Fruit fly (Drosophila melanogaster) whole organism, larva: ENCODE data around the gene CG11836.

Experiments
- noc ChIP-seq: fragments of 200-800 bp; sonication (Bioruptor generic); optimal IDR thresholded peaks from 3 replicates; lab custom pipeline; 2019; ENCODE audit warnings: missing biosample characterization, mild to moderate bottlenecking, missing genetic modification characterization, moderate library complexity

The CG11836 gene

DNA sequence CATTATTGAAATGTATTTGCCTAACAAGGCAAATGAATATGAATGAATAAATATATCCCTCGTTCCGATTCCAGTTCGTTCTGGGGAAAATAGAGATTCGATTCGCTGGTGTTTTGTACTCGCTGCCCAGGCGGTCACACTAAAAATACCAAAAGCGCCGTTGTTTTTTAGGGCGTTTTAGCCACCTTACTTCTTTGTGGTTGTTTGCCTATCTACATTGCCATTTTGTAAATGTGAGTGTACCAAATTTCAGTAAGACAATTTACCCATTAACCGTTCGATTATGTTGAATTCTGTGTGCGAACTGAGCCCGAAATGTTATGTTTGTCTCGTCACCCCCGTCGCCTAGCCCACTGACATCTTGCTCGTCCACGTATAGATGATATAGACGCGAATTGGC lies 26.6 kb downstream of the CG11836 start, which contains the start of the genes CG33095 and CG33096:
CG33095 (plus strand) TSS at position 187 of the 400 bp plus-strand sequence.
CG33096 (plus strand) TSS at position 187 of the 400 bp plus-strand sequence.
- no peak for TF ChIP-seq noc (tag; lab: Kevin White, UChicago)

DNA sequence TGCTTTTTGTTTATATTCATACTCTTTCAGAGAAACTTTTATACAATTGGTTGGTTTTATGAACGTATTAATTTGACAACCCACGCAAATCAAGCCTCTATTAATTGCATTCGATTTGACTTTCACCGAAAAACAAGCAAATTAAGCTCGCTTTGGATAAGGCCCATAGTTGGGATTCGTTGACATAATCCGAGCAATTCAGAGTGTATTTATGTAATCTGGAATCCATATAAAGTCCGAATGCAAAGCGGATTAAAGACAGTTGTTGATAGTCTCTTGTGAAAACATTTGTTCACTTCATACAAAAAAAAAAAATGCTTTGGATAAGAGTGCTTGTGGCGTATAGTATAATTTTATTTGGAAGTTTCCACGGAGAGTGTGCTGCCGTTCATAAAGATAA lies 31.3 kb downstream of the CG11836 start, which contains the start of gene CG45095:
CG45095 (plus strand) TSS at position 301 of the 400 bp plus-strand sequence.
- no peak for TF ChIP-seq noc (tag; lab: Kevin White, UChicago)

DNA sequence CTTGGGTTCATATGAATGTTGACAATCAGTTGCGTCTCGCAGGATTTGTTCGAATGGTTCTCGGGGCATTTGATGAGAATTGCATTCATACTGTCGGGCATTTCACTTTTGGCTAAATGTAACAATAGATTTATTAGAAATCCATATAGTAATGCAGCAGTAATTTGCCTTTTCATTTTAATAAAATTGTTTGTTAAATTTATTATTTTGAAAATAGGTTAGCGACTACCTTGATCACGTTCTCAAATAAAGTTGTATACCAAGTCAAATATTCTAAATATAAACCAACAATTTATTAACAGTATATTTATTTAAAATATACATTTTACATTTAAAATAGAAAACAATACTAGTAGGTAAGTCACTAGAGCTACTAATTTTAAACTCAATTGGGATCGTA lies 38.0 kb downstream of the CG11836 start, which contains the start of gene CG34027:
CG34027 (minus strand) TSS at position 101 of the 400 bp plus-strand sequence.
- no peak for TF ChIP-seq noc (tag; lab: Kevin White, UChicago)

DNA sequence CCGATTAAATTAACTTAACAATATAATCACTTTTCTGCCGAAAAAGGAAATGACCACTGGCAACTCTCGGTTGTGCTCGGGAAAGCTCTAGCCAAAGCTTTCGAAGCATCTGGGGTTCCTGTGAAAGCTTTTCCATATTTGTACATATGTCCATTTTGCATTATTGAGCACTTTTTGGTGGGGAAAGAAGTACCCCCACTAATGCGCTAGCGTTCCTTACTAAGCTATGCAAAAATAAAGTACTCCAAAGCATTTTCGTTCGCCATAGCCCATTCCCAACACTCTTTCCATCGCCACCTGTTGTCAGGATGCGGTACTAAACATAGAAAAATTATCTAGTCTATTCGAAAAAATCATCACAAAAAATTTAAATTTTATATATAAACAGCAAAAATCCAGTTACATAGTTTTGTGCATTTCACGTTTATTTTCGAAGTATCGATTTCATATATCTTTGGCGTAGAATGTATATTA lies 41.6 kb downstream of the CG11836 start, which contains the start of gene Nepl16:
Nepl16 (minus strand) TSS at position 51 of the 474 bp plus-strand sequence.
- no peak for TF ChIP-seq noc (tag; lab: Kevin White, UChicago)
